Worm (Caenorhabditis elegans): ENCODE measurements around the gene ZC513.14.

DNA sequence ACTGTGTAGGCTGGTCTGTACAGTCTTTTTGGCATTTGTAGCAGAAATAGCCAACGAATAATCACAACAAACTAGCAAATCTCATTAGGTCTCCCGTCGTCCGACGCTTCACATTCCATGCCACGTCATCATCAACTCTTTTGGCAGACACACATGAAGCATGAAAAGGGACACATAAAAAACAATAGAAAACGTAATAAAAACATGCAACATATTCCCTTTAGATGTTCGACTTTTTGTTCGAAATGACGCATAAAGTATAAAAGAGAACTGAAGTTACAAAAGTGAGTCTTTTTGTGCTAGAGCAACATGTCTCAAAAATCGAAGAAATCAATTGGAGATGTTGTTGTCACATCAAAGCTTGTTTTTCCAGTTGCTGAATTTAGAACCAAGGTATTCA is 16.0 kb upstream of the ZC513.14 start, which contains the start of gene sth-1:
- TF ChIP-seq hnd-1 (tag; optimal IDR thresholded peaks at IDR 0.05), result no peak
- no peak for TF ChIP-seq tbx-11 (GFP tag; IDR thresholded peaks at IDR 0.05)
- TF ChIP-seq pes-1 (GFP tag; IDR thresholded peaks at IDR 0.05), result no peak
- TF ChIP-seq ama-1 (optimal IDR thresholded peaks at IDR 0.05), result no peak
- no peak for TF ChIP-seq sea-1 (GFP tag; conservative IDR thresholded peaks at IDR 0.05)
- TF ChIP-seq ceh-13 (GFP tag; optimal IDR thresholded peaks at IDR 0.05), result no peak
- TF ChIP-seq B0310.2 (tag; optimal IDR thresholded peaks at IDR 0.05), result no peak
- no peak for TF ChIP-seq ceh-36 (tag; optimal IDR thresholded peaks at IDR 0.05)
- TF ChIP-seq scrt-1 (GFP tag; IDR thresholded peaks at IDR 0.05), result no peak
- no peak for TF ChIP-seq aly-1 (tag; optimal IDR thresholded peaks at IDR 0.05)
- no peak for TF ChIP-seq tra-4 (tag; optimal IDR thresholded peaks at IDR 0.05)
- TF ChIP-seq flt-1 (GFP tag; IDR thresholded peaks at IDR 0.05), result no peak
- TF ChIP-seq tbx-37 (GFP tag; conservative IDR thresholded peaks at IDR 0.05), result no peak
- TF ChIP-seq ets-7 (tag; optimal IDR thresholded peaks at IDR 0.05), result no peak

Measured in whole organism, early embryonic.